Fruit fly (Drosophila melanogaster) whole organism, embryonic: ENCODE measurements around the gene CG7058.

Experiments used
- Asciz ChIP-seq: fragments of 200-800 bp; sonication (Bioruptor generic); optimal IDR thresholded peaks from 2 replicates; lab custom pipeline; 2017; ENCODE audit warnings: missing biosample characterization, mild to moderate bottlenecking, missing genetic modification characterization, missing genetic modification reagents
- BEAF-32 ChIP-seq: fragments of 200-800 bp; sonication (Bioruptor generic); optimal IDR thresholded peaks from 3 replicates; lab custom pipeline; 2017; ENCODE audit warnings: missing biosample characterization, missing genetic modification characterization, mild to moderate bottlenecking, moderate library complexity, missing genetic modification reagents
- CG10267 ChIP-seq: fragments of 200-800 bp; sonication (Bioruptor generic); optimal IDR thresholded peaks from 2 replicates; lab custom pipeline; 2018; ENCODE audit warnings: missing biosample characterization, mild to moderate bottlenecking, missing genetic modification characterization, moderate library complexity
- CG11247 ChIP-seq: fragments of 200-800 bp; sonication (Bioruptor generic); IDR thresholded peaks from 2 replicates; pipeline ENCODE4 v1.3.6; 2022; ENCODE audit warnings: missing biosample characterization, missing genetic modification characterization
- CG11560 ChIP-seq: fragments of 200-800 bp; sonication (Bioruptor generic); IDR thresholded peaks from 3 replicates; pipeline ENCODE4 v1.3.6; 2022; ENCODE audit warnings: missing biosample characterization, missing genetic modification characterization
- CG12299 ChIP-seq: fragments of 200-800 bp; sonication (Bioruptor generic); optimal IDR thresholded peaks from 2 replicates; lab custom pipeline; 2018; ENCODE audit warnings: missing biosample characterization, mild to moderate bottlenecking, missing genetic modification characterization
- CG12942 ChIP-seq: fragments of 200-800 bp; sonication (Bioruptor generic); optimal IDR thresholded peaks from 3 replicates; lab custom pipeline; 2016; ENCODE audit warnings: missing biosample characterization, missing genetic modification characterization
- CG14014 ChIP-seq: fragments of 200-800 bp; sonication (Bioruptor generic); IDR thresholded peaks from 2 replicates; pipeline ENCODE4 v1.3.6; 2022; ENCODE audit warnings: missing biosample characterization, missing genetic modification characterization
- CG14860 ChIP-seq: fragments of 200-800 bp; sonication (Bioruptor generic); IDR thresholded peaks from 3 replicates; pipeline ENCODE4 v1.3.6; 2022; ENCODE audit warnings: missing biosample characterization, missing genetic modification characterization; ENCODE audit not compliant: partially characterized antibody
- CG15696 ChIP-seq: fragments of 200-800 bp; sonication (Bioruptor generic); optimal IDR thresholded peaks from 2 replicates; lab custom pipeline; 2019; ENCODE audit warnings: missing biosample characterization, mild to moderate bottlenecking, missing genetic modification characterization, moderate library complexity
- CG1603 ChIP-seq: fragments of 200-800 bp; sonication (Bioruptor generic); optimal IDR thresholded peaks from 2 replicates; lab custom pipeline; 2019; ENCODE audit warnings: missing biosample characterization, mild to moderate bottlenecking, missing genetic modification characterization, moderate library complexity
- CG17385 ChIP-seq: fragments of 200-800 bp; sonication (Bioruptor generic); optimal IDR thresholded peaks from 3 replicates; lab custom pipeline; 2018; ENCODE audit warnings: missing biosample characterization, mild to moderate bottlenecking, missing genetic modification characterization
- CG18764 ChIP-seq: fragments of 200-800 bp; sonication (Bioruptor generic); optimal IDR thresholded peaks from 3 replicates; lab custom pipeline; 2016; ENCODE audit warnings: missing biosample characterization, missing genetic modification characterization
- CG2889 ChIP-seq: fragments of 200-800 bp; sonication (Bioruptor generic); IDR thresholded peaks from 3 replicates; pipeline ENCODE4 v1.3.6; 2022; ENCODE audit warnings: missing biosample characterization, missing genetic modification characterization
- CG34224 ChIP-seq: fragments of 200-800 bp; sonication (Bioruptor generic); IDR thresholded peaks from 3 replicates; pipeline ENCODE4 v1.3.6; 2022; ENCODE audit warnings: missing biosample characterization, missing genetic modification characterization; ENCODE audit not compliant: partially characterized antibody
- CG6654 ChIP-seq: fragments of 200-800 bp; sonication (Bioruptor generic); optimal IDR thresholded peaks from 2 replicates; lab custom pipeline; 2017; ENCODE audit warnings: missing biosample characterization, mild to moderate bottlenecking, missing genetic modification characterization
- CG6813 ChIP-seq: fragments of 200-800 bp; sonication (Bioruptor generic); optimal IDR thresholded peaks from 2 replicates; lab custom pipeline; 2017; ENCODE audit warnings: missing biosample characterization, missing genetic modification characterization, mild to moderate bottlenecking, moderate library complexity, missing genetic modification reagents
- CG9609 ChIP-seq: fragments of 200-800 bp; sonication (Bioruptor generic); optimal IDR thresholded peaks from 3 replicates; lab custom pipeline; 2016; ENCODE audit warnings: missing biosample characterization, missing genetic modification characterization
- Dll ChIP-seq: fragments of 200-800 bp; sonication (Bioruptor generic); IDR thresholded peaks from 4 replicates; pipeline ENCODE4 v1.3.6; 2022; ENCODE audit warnings: missing biosample characterization, missing genetic modification characterization; ENCODE audit not compliant: partially characterized antibody
- Elba2 ChIP-seq: fragments of 200-800 bp; sonication (Bioruptor generic); optimal IDR thresholded peaks from 3 replicates; lab custom pipeline; 2016; ENCODE audit warnings: missing biosample characterization, missing genetic modification characterization
- H2.0 ChIP-seq: fragments of 200-800 bp; sonication (Bioruptor generic); IDR thresholded peaks from 2 replicates; pipeline ENCODE4 v1.3.6; 2022; ENCODE audit warnings: missing biosample characterization, missing genetic modification characterization
- HLH54F ChIP-seq: fragments of 200-800 bp; sonication (Bioruptor generic); optimal IDR thresholded peaks from 3 replicates; lab custom pipeline; 2016; ENCODE audit warnings: missing biosample characterization, missing genetic modification characterization
- HLHmδ ChIP-seq: fragments of 200-800 bp; sonication (Bioruptor generic); optimal IDR thresholded peaks from 2 replicates; lab custom pipeline; 2018; ENCODE audit warnings: missing biosample characterization, mild to moderate bottlenecking, missing genetic modification characterization, moderate library complexity
- Hmr ChIP-seq: fragments of 200-800 bp; sonication (Bioruptor generic); optimal IDR thresholded peaks from 3 replicates; lab custom pipeline; 2017; ENCODE audit warnings: mild to moderate bottlenecking, missing biosample characterization, missing genetic modification reagents, missing genetic modification characterization
- Hr78 ChIP-seq, 2 experiments: fragments of 200-800 bp in 1 of 2; fragments of >200 bp in 1 of 2; sonication (Bioruptor generic) in 1 of 2; optimal IDR thresholded peaks; 2 replicates each; lab custom pipeline; 2017 to 2019; ENCODE audit warnings: missing biosample characterization in 2 of 2, missing genetic modification characterization in 2 of 2, mild to moderate bottlenecking in 1 of 2, moderate library complexity in 1 of 2
- Hsf ChIP-seq: fragments of 200-800 bp; sonication (Bioruptor generic); optimal IDR thresholded peaks from 3 replicates; lab custom pipeline; 2016; ENCODE audit warnings: missing biosample characterization, missing genetic modification characterization
- MESR4 ChIP-seq: fragments of 200-800 bp; sonication (Bioruptor generic); optimal IDR thresholded peaks from 2 replicates; lab custom pipeline; 2018; ENCODE audit warnings: missing biosample characterization, mild to moderate bottlenecking, missing genetic modification characterization, moderate library complexity
- Six4 ChIP-seq: fragments of 200-800 bp; sonication (Bioruptor generic); optimal IDR thresholded peaks from 2 replicates; lab custom pipeline; 2016; ENCODE audit warnings: missing biosample characterization, missing genetic modification characterization
- YL-1 ChIP-seq: fragments of 200-800 bp; sonication (Bioruptor generic); optimal IDR thresholded peaks from 3 replicates; lab custom pipeline; 2017; ENCODE audit warnings: missing biosample characterization, mild to moderate bottlenecking, missing genetic modification characterization
- ato ChIP-seq: fragments of 200-800 bp; sonication (Bioruptor generic); IDR thresholded peaks from 2 replicates; pipeline ENCODE4 v1.3.6; 2022; ENCODE audit warnings: missing biosample characterization, missing genetic modification characterization; ENCODE audit not compliant: partially characterized antibody
- corto ChIP-seq: fragments of 200-800 bp; sonication (Bioruptor generic); optimal IDR thresholded peaks from 2 replicates; lab custom pipeline; 2016; ENCODE audit warnings: missing biosample characterization, mild to moderate bottlenecking, missing genetic modification characterization, moderate library complexity
- da ChIP-seq: fragments of 200-800 bp; sonication (Bioruptor generic); optimal IDR thresholded peaks from 2 replicates; lab custom pipeline; 2016; ENCODE audit warnings: missing biosample characterization, missing genetic modification characterization
- disco-r ChIP-seq: fragments of 200-800 bp; sonication (Bioruptor generic); optimal IDR thresholded peaks from 2 replicates; lab custom pipeline; 2016; ENCODE audit warnings: missing biosample characterization, missing genetic modification characterization
- gfzf ChIP-seq: fragments of 200-800 bp; sonication (Bioruptor generic); optimal IDR thresholded peaks from 2 replicates; lab custom pipeline; 2016; ENCODE audit warnings: missing biosample characterization, mild to moderate bottlenecking, missing genetic modification characterization, moderate library complexity
- gt ChIP-seq: fragments of 200-800 bp; sonication (Bioruptor generic); IDR thresholded peaks from 2 replicates; pipeline ENCODE4 v1.3.6; 2022; ENCODE audit warnings: missing biosample characterization, missing genetic modification characterization
- hbn ChIP-seq: fragments of 200-800 bp; sonication (Bioruptor generic); IDR thresholded peaks from 2 replicates; pipeline ENCODE4 v1.3.6; 2022; ENCODE audit warnings: missing biosample characterization, missing genetic modification characterization; ENCODE audit not compliant: partially characterized antibody
- klu ChIP-seq: fragments of 200-800 bp; sonication (Bioruptor generic); IDR thresholded peaks from 2 replicates; pipeline ENCODE4 v1.3.6; 2022; ENCODE audit warnings: missing biosample characterization, missing genetic modification characterization
- mld ChIP-seq: fragments of 200-800 bp; sonication (Bioruptor generic); IDR thresholded peaks from 3 replicates; pipeline ENCODE4 v1.3.6; 2022; ENCODE audit warnings: missing biosample characterization, missing genetic modification characterization; ENCODE audit not compliant: partially characterized antibody
- nom ChIP-seq: fragments of 200-800 bp; sonication (Bioruptor generic); optimal IDR thresholded peaks from 2 replicates; lab custom pipeline; 2017; ENCODE audit warnings: missing biosample characterization, missing genetic modification characterization, mild to moderate bottlenecking, moderate library complexity, missing genetic modification reagents
- org-1 ChIP-seq: fragments of 200-800 bp; sonication (Bioruptor generic); optimal IDR thresholded peaks from 2 replicates; lab custom pipeline; 2017; ENCODE audit warnings: missing biosample characterization, missing genetic modification characterization
- pum ChIP-seq: fragments of 200-800 bp; sonication (Bioruptor generic); optimal IDR thresholded peaks from 2 replicates; lab custom pipeline; 2016; ENCODE audit warnings: missing biosample characterization, missing genetic modification characterization
- repo ChIP-seq: fragments of 200-800 bp; sonication (Bioruptor generic); optimal IDR thresholded peaks from 2 replicates; lab custom pipeline; 2016; ENCODE audit warnings: missing biosample characterization, missing genetic modification characterization
- rib ChIP-seq: fragments of 200-800 bp; sonication (Bioruptor generic); IDR thresholded peaks from 2 replicates; pipeline ENCODE4 v1.3.6; 2022; ENCODE audit warnings: missing biosample characterization, missing genetic modification characterization
- sd ChIP-seq: fragments of 200-800 bp; sonication (Bioruptor generic); optimal IDR thresholded peaks from 3 replicates; lab custom pipeline; 2018; ENCODE audit warnings: missing biosample characterization, mild to moderate bottlenecking, missing genetic modification characterization, moderate library complexity
- sens-2 ChIP-seq: fragments of 200-800 bp; sonication (Bioruptor generic); IDR thresholded peaks from 2 replicates; pipeline ENCODE4 v1.3.6; 2022; ENCODE audit warnings: missing biosample characterization, missing genetic modification characterization
- sna ChIP-seq: fragments of 200-800 bp; sonication (Bioruptor generic); IDR thresholded peaks from 2 replicates; pipeline ENCODE4 v1.3.6; 2022; ENCODE audit warnings: missing biosample characterization, missing genetic modification characterization; ENCODE audit not compliant: partially characterized antibody
- tll ChIP-seq, 2 experiments: fragments of 200-800 bp in 1 of 2; fragments of >200 bp in 1 of 2; sonication (Bioruptor generic) in 1 of 2; optimal IDR thresholded peaks; 2 replicates each; lab custom pipeline; 2017 to 2019; ENCODE audit warnings: missing biosample characterization in 2 of 2, missing genetic modification characterization in 2 of 2, mild to moderate bottlenecking in 1 of 2, moderate library complexity in 1 of 2
- tna ChIP-seq: fragments of 200-800 bp; sonication (Bioruptor generic); IDR thresholded peaks from 2 replicates; pipeline ENCODE4 v1.3.6; 2022; ENCODE audit warnings: missing biosample characterization, missing genetic modification characterization; ENCODE audit not compliant: partially characterized antibody
- zf30C ChIP-seq: fragments of 200-800 bp; sonication (Bioruptor generic); optimal IDR thresholded peaks from 3 replicates; lab custom pipeline; 2018; ENCODE audit warnings: missing biosample characterization, mild to moderate bottlenecking, missing genetic modification characterization

The CG7058 gene

DNA sequence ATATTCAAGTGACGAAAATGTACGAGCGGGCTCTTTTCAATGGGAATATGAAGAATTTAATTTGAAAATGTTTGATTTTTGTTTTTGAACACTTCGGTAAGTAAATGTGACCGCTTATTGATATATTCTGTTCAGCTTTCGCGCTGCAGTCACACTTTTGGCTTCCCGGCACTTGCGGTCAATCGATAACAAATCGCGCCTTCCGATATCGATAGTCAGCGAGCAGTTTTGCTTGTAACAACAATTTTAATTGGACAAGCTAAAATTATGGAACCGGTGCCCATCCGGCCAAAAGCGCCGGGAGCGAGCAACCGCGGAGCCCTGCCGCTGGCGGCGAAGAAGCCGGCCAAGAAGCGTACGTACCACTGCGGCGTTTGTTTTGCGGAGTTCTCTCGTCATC lies 23.9 kb downstream of the CG7058 start, which contains the start of gene CG7101 (continued):
- TF ChIP-seq CG14860 (peak; percentile 62), CG17385 (no peak), BEAF-32 (peak; percentile 60), pum (GFP tag; lab: Kevin White, UChicago) (no peak), CG10267 (tag; lab: Kevin White, UChicago) (peak; percentile 27), Elba2 (no peak), CG15696 (tag; lab: Kevin White, UChicago) (no peak), nom (no peak), CG1603 (peak; percentile 59), sens-2 (GFP tag; lab: Robert Waterston, UW) (no peak), gfzf (GFP tag; lab: Kevin White, UChicago) (peak; percentile 70), tll (GFP tag; optimal IDR thresholded peaks at IDR 0.05; lab: Kevin White, UChicago) (no peak), CG12942 (no peak), CG9609 (GFP tag; lab: Kevin White, UChicago) (no peak), org-1 (GFP tag; lab: Kevin White, UChicago) (no peak), klu (GFP tag; lab: Robert Waterston, UW) (no peak), mld (peak; percentile 61; the same call in 1 of the 3 replicates), HLHmδ (no peak), repo (GFP tag; lab: Kevin White, UChicago) (no peak), CG11247 (GFP tag; lab: Robert Waterston, UW) (no peak), disco-r (GFP tag; lab: Kevin White, UChicago) (no peak), tna (GFP tag; lab: Robert Waterston, UW) (peak; percentile 72), zf30C (GFP tag; lab: Kevin White, UChicago) (no peak), CG2889 (GFP tag; lab: Robert Waterston, UW) (no peak), Dll (GFP tag; lab: Robert Waterston, UW) (peak; percentile 76), MESR4 (GFP tag; lab: Kevin White, UChicago) (peak; percentile 48), CG11560 (tag; lab: Robert Waterston, UW) (no peak), Hmr (GFP tag; lab: Kevin White, UChicago) (no peak), Six4 (GFP tag; lab: Kevin White, UChicago) (no peak), YL-1 (GFP tag; lab: Kevin White, UChicago) (peak; percentile 6), CG6654 (GFP tag; lab: Kevin White, UChicago) (no peak), rib (GFP tag; lab: Robert Waterston, UW) (0 out of 2 replicates have a peak, but pooled peaks have one; percentile 17), CG18764 (GFP tag; lab: Kevin White, UChicago) (no peak), Asciz (no peak), CG12299 (tag; lab: Kevin White, UChicago) (no peak), sna (peak; percentile 70), CG34224 (peak; percentile 73; the same call in 2 of the 3 replicates), hbn (GFP tag; lab: Robert Waterston, UW) (peak; percentile 59; the same call in 1 of the 2 replicates), CG6813 (no peak), H2.0 (GFP tag; lab: Robert Waterston, UW) (no peak), CG14014 (GFP tag; lab: Robert Waterston, UW) (no peak), sd (tag; lab: Kevin White, UChicago) (no peak), corto (GFP tag; lab: Kevin White, UChicago) (no peak), ato (GFP tag; lab: Robert Waterston, UW) (peak; percentile 72), gt (GFP tag; lab: Robert Waterston, UW) (no peak), Hr78 (GFP tag; optimal IDR thresholded peaks at IDR 0.05; lab: Kevin White, UChicago) (no peak), Hsf (GFP tag; lab: Kevin White, UChicago) (no peak), da (no peak), HLH54F (GFP tag; lab: Kevin White, UChicago) (no peak)
